Worm (Caenorhabditis elegans) whole organism, late embryonic: Measurements from ENCODE around the gene F21G4.6.

Experiments
- K02D7.2 ChIP-seq: sonication (generic microtip); optimal IDR thresholded peaks from 2 replicates; lab custom pipeline; 2017; ENCODE audit warnings: mild to moderate bottlenecking, missing genetic modification characterization, missing compliant biosample characterization
- K09A11.1 ChIP-seq: sonication (generic microtip); optimal IDR thresholded peaks from 2 replicates; lab custom pipeline; 2017; ENCODE audit warnings: antibody characterized with exemption, mild to moderate bottlenecking, missing genetic modification characterization, missing compliant biosample characterization; ENCODE audit not compliant: insufficient read depth
- T23F11.4 ChIP-seq: fragments of 200-800 bp; sonication (Bioruptor generic); optimal IDR thresholded peaks from 2 replicates; lab custom pipeline; 2018; ENCODE audit warnings: mild to moderate bottlenecking, missing genetic modification characterization, missing compliant biosample characterization
- ama-1 ChIP-seq: fragments of 150-350 bp; optimal IDR thresholded peaks from 2 replicates; lab custom pipeline; 2014
- ceh-19 ChIP-seq: fragments of 200-800 bp; sonication (Bioruptor generic); optimal IDR thresholded peaks from 2 replicates; lab custom pipeline; 2018; ENCODE audit warnings: mild to moderate bottlenecking, missing genetic modification characterization, missing compliant biosample characterization
- ceh-22 ChIP-seq: sonication (generic microtip); optimal IDR thresholded peaks from 2 replicates; lab custom pipeline; 2017; ENCODE audit warnings: missing biosample characterization, missing genetic modification characterization
- ceh-24 ChIP-seq: sonication (generic microtip); optimal IDR thresholded peaks from 2 replicates; lab custom pipeline; 2016; ENCODE audit warnings: mild to moderate bottlenecking, missing genetic modification characterization, missing compliant biosample characterization
- ceh-30 ChIP-seq: fragments of 150-350 bp; optimal IDR thresholded peaks from 2 replicates; lab custom pipeline; 2014; ENCODE audit warnings: missing biosample characterization, missing genetic modification characterization
- ceh-31 ChIP-seq: sonication (generic microtip); optimal IDR thresholded peaks from 2 replicates; lab custom pipeline; 2016; ENCODE audit warnings: missing genetic modification characterization, missing compliant biosample characterization
- ceh-34 ChIP-seq: sonication (generic microtip); optimal IDR thresholded peaks from 2 replicates; lab custom pipeline; 2016; ENCODE audit warnings: mild to moderate bottlenecking, missing genetic modification characterization, missing compliant biosample characterization
- ceh-45 ChIP-seq: fragments of 200-800 bp; sonication (Bioruptor generic); IDR thresholded peaks from 2 replicates; pipeline ENCODE4 v1.3.6; 2022; ENCODE audit warnings: missing genetic modification reagents, missing genetic modification characterization, missing compliant biosample characterization
- ceh-6 ChIP-seq: fragments of 200-800 bp; sonication (Bioruptor generic); optimal IDR thresholded peaks from 2 replicates; lab custom pipeline; 2018; ENCODE audit warnings: mild to moderate bottlenecking, missing genetic modification characterization, missing compliant biosample characterization
- dmd-4 ChIP-seq: sonication (generic microtip); optimal IDR thresholded peaks from 2 replicates; lab custom pipeline; 2016; ENCODE audit warnings: borderline replicate concordance, missing genetic modification characterization, missing compliant biosample characterization
- dve-1 ChIP-seq: sonication (generic microtip); optimal IDR thresholded peaks from 2 replicates; lab custom pipeline; 2017; ENCODE audit warnings: antibody characterized with exemption, mild to moderate bottlenecking, missing genetic modification characterization, missing compliant biosample characterization
- ets-4 ChIP-seq: sonication (generic microtip); optimal IDR thresholded peaks from 2 replicates; lab custom pipeline; 2016; ENCODE audit warnings: missing genetic modification characterization, missing compliant biosample characterization
- eyg-1 ChIP-seq: sonication (generic microtip); optimal IDR thresholded peaks from 2 replicates; lab custom pipeline; 2016; ENCODE audit warnings: missing genotype, missing genetic modification characterization, missing compliant biosample characterization
- fax-1 ChIP-seq: sonication (generic microtip); optimal IDR thresholded peaks from 2 replicates; lab custom pipeline; 2016; ENCODE audit warnings: missing genotype, missing genetic modification characterization, missing compliant biosample characterization
- fkh-10 ChIP-seq: fragments of 150-350 bp; optimal IDR thresholded peaks from 2 replicates; lab custom pipeline; 2014; ENCODE audit warnings: missing biosample characterization, missing genetic modification reagents, missing genetic modification characterization
- gmeb-2 ChIP-seq: sonication (generic microtip); optimal IDR thresholded peaks from 2 replicates; lab custom pipeline; 2016; ENCODE audit warnings: missing genetic modification characterization, inconsistent platforms, missing compliant biosample characterization
- hlh-13 ChIP-seq: fragments of 200-800 bp; sonication (Bioruptor generic); optimal IDR thresholded peaks from 2 replicates; lab custom pipeline; 2018; ENCODE audit warnings: mild to moderate bottlenecking, missing genetic modification characterization, missing compliant biosample characterization
- hlh-15 ChIP-seq: sonication (generic microtip); optimal IDR thresholded peaks from 2 replicates; lab custom pipeline; 2016; ENCODE audit warnings: missing genetic modification characterization, missing compliant biosample characterization
- hlh-6 ChIP-seq: sonication (generic microtip); optimal IDR thresholded peaks from 2 replicates; lab custom pipeline; 2016; ENCODE audit warnings: missing genotype, missing genetic modification characterization, missing compliant biosample characterization
- hlh-8 ChIP-seq: sonication (generic microtip); optimal IDR thresholded peaks from 2 replicates; lab custom pipeline; 2016; ENCODE audit warnings: missing genotype, missing genetic modification characterization, missing compliant biosample characterization
- lim-6 ChIP-seq: sonication (generic microtip); optimal IDR thresholded peaks from 2 replicates; lab custom pipeline; 2016; ENCODE audit warnings: missing genetic modification characterization, missing compliant biosample characterization
- lin-11 ChIP-seq: fragments of 200-800 bp; sonication (Bioruptor generic); optimal IDR thresholded peaks from 2 replicates; lab custom pipeline; 2018; ENCODE audit warnings: mild to moderate bottlenecking, missing genetic modification characterization, missing compliant biosample characterization
- madf-2 ChIP-seq: sonication (generic microtip); optimal IDR thresholded peaks from 2 replicates; lab custom pipeline; 2017; ENCODE audit warnings: missing genetic modification characterization, missing compliant biosample characterization
- mec-3 ChIP-seq: sonication (generic microtip); optimal IDR thresholded peaks from 2 replicates; lab custom pipeline; 2016; ENCODE audit warnings: borderline replicate concordance, missing genetic modification characterization, missing compliant biosample characterization
- nhr-232 ChIP-seq: sonication (generic microtip); optimal IDR thresholded peaks from 2 replicates; lab custom pipeline; 2016; ENCODE audit warnings: missing genetic modification characterization, missing compliant biosample characterization
- pag-3 ChIP-seq: sonication (generic microtip); optimal IDR thresholded peaks from 2 replicates; lab custom pipeline; 2016; ENCODE audit warnings: missing compliant biosample characterization, missing genetic modification characterization, borderline replicate concordance
- pat-9 ChIP-seq: fragments of 200-800 bp; sonication (Bioruptor generic); optimal IDR thresholded peaks from 2 replicates; lab custom pipeline; 2018; ENCODE audit warnings: mild to moderate bottlenecking, missing genetic modification characterization, moderate library complexity, missing compliant biosample characterization
- pax-1 ChIP-seq: fragments of 150-350 bp; optimal IDR thresholded peaks from 2 replicates; lab custom pipeline; 2014; ENCODE audit warnings: missing biosample characterization, missing genetic modification characterization
- pha-4 ChIP-seq: fragments of 150-350 bp; optimal IDR thresholded peaks from 2 replicates; lab custom pipeline; 2018; ENCODE audit warnings: missing biosample characterization, missing genetic modification reagents, missing genetic modification characterization
- pqm-1 ChIP-seq: sonication (generic microtip); optimal IDR thresholded peaks from 2 replicates; lab custom pipeline; 2016; ENCODE audit warnings: missing genetic modification characterization, missing compliant biosample characterization
- pros-1 ChIP-seq: fragments of 150-350 bp; optimal IDR thresholded peaks from 2 replicates; lab custom pipeline; 2014; ENCODE audit warnings: missing biosample characterization, missing genetic modification reagents, missing genetic modification characterization
- ref-2 ChIP-seq: sonication (generic microtip); optimal IDR thresholded peaks from 2 replicates; lab custom pipeline; 2016; ENCODE audit warnings: missing genetic modification characterization, missing compliant biosample characterization
- rnt-1 ChIP-seq: sonication (generic microtip); optimal IDR thresholded peaks from 2 replicates; lab custom pipeline; 2016; ENCODE audit warnings: missing genetic modification characterization, missing compliant biosample characterization
- sox-4 ChIP-seq: sonication (generic microtip); optimal IDR thresholded peaks from 2 replicates; lab custom pipeline; 2017; ENCODE audit warnings: mild to moderate bottlenecking, missing genetic modification characterization, inconsistent platforms, missing compliant biosample characterization
- syd-9 ChIP-seq: sonication (generic microtip); optimal IDR thresholded peaks from 2 replicates; lab custom pipeline; 2016; ENCODE audit warnings: mild to moderate bottlenecking, missing genetic modification characterization, moderate library complexity, missing compliant biosample characterization
- unc-86 ChIP-seq: sonication (generic microtip); optimal IDR thresholded peaks from 2 replicates; lab custom pipeline; 2016; ENCODE audit warnings: missing genetic modification characterization, missing compliant biosample characterization
- ztf-16 ChIP-seq: sonication (generic microtip); optimal IDR thresholded peaks from 2 replicates; lab custom pipeline; 2017; ENCODE audit warnings: missing genetic modification characterization, missing compliant biosample characterization

Gene F21G4.6

ce11 chrX:9892323-9892722 is 24.9 kb downstream of the F21G4.6 start, which contains the start of gene F21G4.1:
Gene F21G4.1, minus strand, starts transcription at chrX:9892328.
- TF ChIP-seq sox-4 (tag; lab: Kevin White, UChicago): no peak

ce11 chrX:9883837-9884324 is 33.4 kb downstream of the F21G4.6 start, which contains the start of gene mrp-4:
Gene mrp-4, plus strand, starts transcription at chrX:9884274.
- TF ChIP-seq K09A11.1 (no peak), hlh-6 (no peak), eyg-1 (tag; lab: Kevin White, UChicago) (no peak), pha-4 (tag; lab: Kevin White, UChicago) (no peak), pqm-1 (tag; lab: Kevin White, UChicago) (no peak), hlh-8 (tag; lab: Kevin White, UChicago) (no peak), pax-1 (tag; lab: Kevin White, UChicago) (no peak), ama-1 (lab: Kevin White, UChicago) (no peak), fkh-10 (GFP tag; lab: Kevin White, UChicago) (no peak), ceh-31 (tag; lab: Kevin White, UChicago) (no peak), lim-6 (no peak)

ce11 chrX:9882572-9882971 is 34.7 kb downstream of the F21G4.6 start:
- TF ChIP-seq pat-9 (tag; lab: Kevin White, UChicago) (no peak), hlh-13 (no peak), ceh-30 (no peak), ceh-6 (no peak), dve-1 (no peak), lin-11 (tag; lab: Kevin White, UChicago) (no peak), ceh-45 (GFP tag; lab: Robert Waterston, UW) (no peak), fax-1 (tag; lab: Kevin White, UChicago) (no peak), dmd-4 (tag; lab: Kevin White, UChicago) (no peak), K02D7.2 (tag; lab: Kevin White, UChicago) (no peak), unc-86 (tag; lab: Kevin White, UChicago) (no peak)

- TF ChIP-seq pax-1 (tag; lab: Kevin White, UChicago) (no peak), ceh-24 (tag; lab: Kevin White, UChicago) (no peak), K02D7.2 (tag; lab: Kevin White, UChicago) (no peak), syd-9 (tag; lab: Kevin White, UChicago) (no peak), ets-4 (tag; lab: Kevin White, UChicago) (no peak), lin-11 (tag; lab: Kevin White, UChicago) (no peak), ref-2 (tag; lab: Kevin White, UChicago) (no peak), madf-2 (no peak), rnt-1 (no peak), unc-86 (tag; lab: Kevin White, UChicago) (no peak), mec-3 (tag; lab: Kevin White, UChicago) (no peak), nhr-232 (no peak), K09A11.1 (no peak), hlh-15 (no peak), ceh-22 (tag; lab: Kevin White, UChicago) (no peak), ztf-16 (tag; lab: Kevin White, UChicago) (no peak)
Measured at ce11 chrX:9882112-9882511, 35.1 kb downstream of the F21G4.6 start, which contains the start of gene glo-1. Gene glo-1, minus strand, starts transcription at chrX:9882212.

- TF ChIP-seq lim-6 (no peak), hlh-15 (no peak), pros-1 (tag; lab: Kevin White, UChicago) (no peak), ceh-34 (no peak), pax-1 (tag; lab: Kevin White, UChicago) (no peak), hlh-6 (no peak), T23F11.4 (no peak), pag-3 (no peak), gmeb-2 (tag; lab: Kevin White, UChicago) (no peak), ceh-19 (GFP tag; lab: Kevin White, UChicago) (no peak)
Measured at ce11 chrX:9877117-9877516, 40.1 kb downstream of the F21G4.6 start, which contains the start of gene R07B1.9. Gene R07B1.9, plus strand, starts transcription at chrX:9877417.
